Fruit fly (Drosophila melanogaster): Measurements from ENCODE around the gene CG32264.

CG32264 gene

dm6 chr3L:3733039-3733599 lies 73.1 kb downstream of the CG32264 start:
- TF ChIP-seq CG17801 (GFP tag; optimal IDR thresholded peaks at IDR 0.05; ENCODE audit: partially characterized antibody), result no peak

DNA sequence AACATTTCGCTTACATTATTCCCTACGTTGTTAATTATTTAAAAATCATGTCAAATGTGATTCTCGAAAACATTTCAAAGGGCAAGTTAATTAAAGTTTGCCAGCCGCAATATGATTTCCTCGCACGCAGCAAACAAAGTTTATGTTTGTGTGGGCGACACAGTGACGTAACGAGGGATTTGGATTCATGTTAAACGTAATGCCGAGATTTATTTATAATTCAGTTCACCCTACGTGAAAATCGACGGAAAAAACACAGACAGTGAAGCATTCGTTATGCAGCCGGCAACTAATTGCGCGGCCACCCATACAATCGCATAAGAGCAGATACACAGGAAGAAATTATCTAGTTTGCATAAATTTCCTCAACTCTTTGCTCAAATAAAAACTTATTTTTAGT lies 80.0 kb downstream of the CG32264 start:
- TF ChIP-seq CG17801 (GFP tag; optimal IDR thresholded peaks at IDR 0.05; ENCODE audit: partially characterized antibody), result no peak

DNA sequence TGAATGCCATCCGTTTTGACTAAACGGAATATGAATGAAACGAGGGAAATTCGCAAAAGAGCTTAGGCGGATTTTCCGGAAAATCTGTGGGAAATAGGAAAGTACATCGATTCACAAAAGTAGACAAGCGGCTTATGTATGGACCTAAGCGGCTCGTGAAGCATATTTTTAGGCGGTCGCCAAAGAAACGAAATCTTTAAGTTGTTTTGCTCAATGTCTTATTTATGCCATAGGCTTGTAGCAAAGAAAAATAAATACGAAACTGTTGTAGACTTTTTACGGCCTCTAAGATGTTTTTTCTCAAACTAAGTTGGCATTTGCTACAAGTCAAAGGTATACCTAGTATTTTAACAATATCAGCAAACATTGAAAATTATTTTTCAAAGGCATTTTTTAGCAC lies 92.5 kb downstream of the CG32264 start, which contains the start of gene CG43089:
Gene CG43089, plus strand, starts transcription at position 303 of the 400 bp plus-strand sequence.
- TF ChIP-seq CG17801 (GFP tag; optimal IDR thresholded peaks at IDR 0.05; ENCODE audit: partially characterized antibody), result no peak

dm6 chr3L:3712914-3713313 lies 93.3 kb downstream of the CG32264 start:
- TF ChIP-seq CG17801 (GFP tag; optimal IDR thresholded peaks at IDR 0.05; ENCODE audit: partially characterized antibody), result no peak

DNA sequence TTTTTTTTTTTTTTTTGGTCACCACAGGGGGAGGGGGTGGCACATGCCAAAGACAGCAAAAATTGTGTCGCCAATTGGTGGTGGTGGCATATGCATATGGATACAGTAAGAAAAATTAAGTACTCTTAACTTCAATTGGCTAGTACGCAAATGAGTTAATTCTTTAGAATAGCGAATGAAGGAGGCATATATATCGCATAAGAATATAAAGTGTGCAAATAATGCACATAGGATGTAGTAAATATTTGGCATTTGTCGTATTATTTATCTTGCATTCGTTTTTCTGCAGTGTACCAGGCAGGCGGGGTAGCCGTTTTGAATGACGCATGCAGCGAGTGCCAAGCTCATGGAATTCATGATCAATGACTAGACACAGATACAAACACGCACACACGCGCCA lies 96.9 kb downstream of the CG32264 start:
- no peak for TF ChIP-seq CG17801 (GFP tag; optimal IDR thresholded peaks at IDR 0.05; ENCODE audit: partially characterized antibody)

dm6 chr3L:3707929-3708328 lies 98.3 kb downstream of the CG32264 start:
- no peak for TF ChIP-seq CG17801 (GFP tag; optimal IDR thresholded peaks at IDR 0.05; ENCODE audit: partially characterized antibody)

DNA sequence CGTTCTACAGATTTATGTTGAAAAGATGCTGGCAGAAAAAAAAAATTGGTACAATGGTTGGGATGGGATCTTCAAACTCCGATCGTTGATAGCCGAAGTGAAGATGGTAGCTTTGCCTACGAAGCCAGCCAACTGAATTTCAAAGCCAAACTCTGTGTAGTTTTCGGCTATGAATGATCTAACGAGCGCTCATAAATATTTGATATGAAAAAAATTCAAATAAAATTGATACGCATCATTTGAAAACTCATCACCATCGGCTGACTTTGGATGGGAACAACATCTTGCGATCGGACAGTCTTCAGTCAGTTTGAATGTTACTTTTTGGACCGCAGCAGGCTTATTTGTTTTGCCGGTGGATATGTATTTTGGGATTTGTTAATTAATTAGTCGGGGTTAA lies 99.5 kb downstream of the CG32264 start:
- no peak for TF ChIP-seq CG17801 (GFP tag; optimal IDR thresholded peaks at IDR 0.05; ENCODE audit: partially characterized antibody)

DNA sequence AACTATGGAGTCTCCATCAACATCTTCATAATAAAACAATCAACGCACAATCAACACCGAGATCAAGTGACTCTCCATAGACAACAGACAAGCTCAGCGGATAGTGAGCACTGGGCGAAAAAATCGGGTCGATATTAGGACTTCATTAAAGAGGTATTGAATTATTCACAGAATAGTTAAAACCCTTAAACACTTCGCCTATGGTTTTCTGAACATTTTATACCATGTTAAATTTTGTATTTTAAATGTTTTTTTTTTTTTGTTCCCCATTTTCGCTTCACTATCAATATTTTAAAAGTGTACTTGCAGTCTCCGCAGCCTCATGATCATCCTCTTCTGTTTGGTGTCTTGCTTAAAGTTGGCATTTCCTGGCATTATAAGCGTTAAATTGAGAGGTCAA lies 100.3 kb downstream of the CG32264 start:
- no peak for TF ChIP-seq CG17801 (GFP tag; optimal IDR thresholded peaks at IDR 0.05; ENCODE audit: partially characterized antibody)

DNA sequence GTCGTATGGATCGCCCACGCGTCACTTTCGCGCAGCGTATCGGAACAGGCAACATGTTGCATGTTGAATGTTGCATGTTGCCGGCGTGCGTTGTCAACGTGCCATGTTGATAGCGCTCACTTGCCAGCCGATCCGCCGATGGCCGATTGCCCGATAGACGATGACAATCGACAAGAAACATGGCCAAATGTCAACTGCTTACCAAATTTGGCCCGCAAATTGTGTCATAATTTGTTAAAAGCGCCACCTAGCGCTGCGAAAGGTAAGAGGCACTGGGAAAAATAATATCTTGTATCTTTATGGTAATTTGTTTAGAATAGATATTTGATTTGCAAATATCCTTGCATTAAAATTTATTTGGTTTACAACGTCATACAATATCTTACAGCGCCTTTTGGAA lies 103.8 kb downstream of the CG32264 start:
- TF ChIP-seq CG17801 (GFP tag; optimal IDR thresholded peaks at IDR 0.05; ENCODE audit: partially characterized antibody), result no peak

- TF ChIP-seq CG17801 (GFP tag; optimal IDR thresholded peaks at IDR 0.05; ENCODE audit: partially characterized antibody), result no peak
These were observed 104.2 kb downstream of the CG32264 start for dm6 chr3L:3702033-3702432.

- no peak for TF ChIP-seq CG17801 (GFP tag; optimal IDR thresholded peaks at IDR 0.05; ENCODE audit: partially characterized antibody)
These were observed 110.9 kb downstream of the CG32264 start for dm6 chr3L:3695379-3695778.

- TF ChIP-seq CG17801 (GFP tag; optimal IDR thresholded peaks at IDR 0.05; ENCODE audit: partially characterized antibody), result no peak
These were observed 114.6 kb downstream of the CG32264 start for dm6 chr3L:3691639-3692038.

- no peak for TF ChIP-seq CG17801 (GFP tag; optimal IDR thresholded peaks at IDR 0.05; ENCODE audit: partially characterized antibody)
These were observed 116.2 kb downstream of the CG32264 start for dm6 chr3L:3690085-3690484.

DNA sequence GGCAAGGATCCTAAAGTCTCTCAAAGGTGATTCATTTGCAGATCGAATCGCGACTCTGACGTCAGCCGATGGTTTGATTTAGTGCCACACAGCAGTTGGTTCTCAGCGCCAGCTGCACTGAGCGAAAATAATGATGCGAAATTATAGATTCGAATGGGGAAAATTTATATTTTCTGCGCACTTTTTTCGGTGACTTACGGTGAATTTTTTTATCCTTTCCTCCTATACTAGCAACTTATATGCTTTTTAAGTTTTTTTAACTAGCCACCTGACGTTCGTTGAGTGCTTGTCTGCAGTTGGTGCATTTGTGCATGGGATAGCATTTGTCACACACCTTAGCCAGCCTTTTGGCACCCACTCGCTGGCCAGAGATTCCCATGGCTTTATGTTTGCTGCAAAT lies 120.0 kb downstream of the CG32264 start:
- TF ChIP-seq CG17801 (GFP tag; optimal IDR thresholded peaks at IDR 0.05; ENCODE audit: partially characterized antibody), result no peak

DNA sequence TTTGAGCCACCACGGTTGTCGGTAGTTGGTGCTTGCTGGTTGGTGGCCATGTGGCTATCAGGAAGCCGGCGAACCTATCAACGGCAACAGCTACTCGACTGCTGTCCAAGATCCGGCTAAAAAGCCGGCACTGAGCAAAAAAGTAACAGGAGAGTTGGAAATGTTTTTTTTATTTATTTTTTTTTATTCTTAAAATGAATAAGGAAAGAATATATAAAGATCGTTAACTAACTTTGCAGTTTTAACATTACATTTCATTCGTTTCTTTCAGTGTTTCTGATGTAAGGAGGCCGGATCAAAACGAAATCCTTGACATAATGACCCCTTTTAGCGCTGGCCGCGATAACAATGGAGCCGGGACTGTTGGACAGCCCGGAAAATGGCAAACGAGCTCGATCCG lies 122.3 kb downstream of the CG32264 start:
- no peak for TF ChIP-seq CG17801 (GFP tag; optimal IDR thresholded peaks at IDR 0.05; ENCODE audit: partially characterized antibody)

DNA sequence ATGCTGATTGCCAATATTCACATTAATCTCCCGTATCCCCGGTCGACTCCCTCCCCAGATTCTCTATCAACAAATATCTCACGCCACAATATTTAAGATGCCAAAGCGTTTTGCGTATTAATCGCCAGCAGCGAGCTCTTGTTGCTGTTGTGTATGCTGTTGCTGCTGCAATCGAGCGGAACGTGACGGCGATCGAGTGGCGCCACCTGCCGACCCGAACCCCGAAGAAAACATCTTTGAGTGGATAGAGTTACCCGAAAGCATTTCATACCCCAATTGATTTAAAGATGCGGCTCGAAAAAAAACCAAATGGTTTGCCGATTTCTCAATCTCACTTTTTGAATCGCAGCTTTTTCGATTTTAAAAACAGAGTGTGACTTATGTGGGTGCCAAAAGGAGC lies 127.9 kb downstream of the CG32264 start:
- TF ChIP-seq CG17801 (GFP tag; optimal IDR thresholded peaks at IDR 0.05; ENCODE audit: partially characterized antibody), result no peak

DNA sequence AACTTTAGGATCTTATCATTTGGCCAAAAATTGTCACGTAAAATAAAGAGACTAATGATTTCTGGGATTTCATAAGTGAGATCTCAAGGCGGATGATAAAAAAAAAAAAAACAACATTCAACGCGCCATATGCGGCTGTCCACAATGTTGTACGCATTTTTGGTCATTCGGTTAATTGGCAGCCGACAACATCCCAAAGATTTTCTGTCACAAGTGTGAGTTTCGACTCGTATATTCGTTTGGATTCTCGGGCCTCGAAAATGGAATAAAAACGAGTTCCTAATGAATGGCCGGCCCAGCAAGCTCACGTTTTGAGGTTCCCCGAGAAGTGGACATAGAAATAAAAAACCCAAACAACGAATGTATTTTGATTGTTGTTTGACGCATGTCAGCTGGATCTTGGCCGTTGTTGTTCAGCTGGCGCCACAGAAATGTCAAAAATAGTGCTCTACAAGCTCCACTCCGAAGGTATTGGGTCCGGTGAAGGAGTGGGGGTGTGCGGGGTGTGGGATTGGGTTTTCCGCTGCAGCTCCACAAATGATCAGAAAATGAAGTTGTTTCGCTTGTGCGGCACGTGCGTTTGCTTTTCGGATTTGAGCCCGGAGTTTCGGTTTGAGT lies 133.7 kb downstream of the CG32264 start:
- no peak for TF ChIP-seq CG17801 (GFP tag; optimal IDR thresholded peaks at IDR 0.05; ENCODE audit: partially characterized antibody)

All from ovary, adult (tissue).